Worm (Caenorhabditis elegans): ENCODE results near the gene col-141.

DNA sequence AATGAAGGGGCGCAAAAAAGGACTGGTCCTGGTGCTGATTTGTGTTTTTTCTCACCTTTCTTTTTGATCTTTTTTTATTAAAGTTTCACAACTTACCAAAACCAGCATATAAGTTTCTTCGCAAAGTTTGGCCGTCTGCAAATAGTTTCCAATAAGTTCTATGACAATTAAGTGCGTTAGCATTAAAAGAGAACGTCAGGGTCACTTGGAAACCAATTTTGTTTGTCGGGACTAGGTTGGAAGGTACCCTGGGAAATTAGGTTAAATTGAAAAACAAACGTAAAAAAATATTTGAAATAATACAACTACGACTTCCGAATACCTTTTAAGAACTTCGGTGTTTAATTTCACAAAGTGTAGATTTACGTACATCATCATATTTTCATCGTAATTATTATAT is 49.1 kb downstream of the col-141 start:
- TF ChIP-seq nhr-237 (tag; optimal IDR thresholded peaks at IDR 0.05) (no peak), fos-1 (tag; optimal IDR thresholded peaks at IDR 0.05) (no peak), unc-62 (GFP tag; optimal IDR thresholded peaks at IDR 0.05) (no peak), dpl-1 (GFP tag; optimal IDR thresholded peaks at IDR 0.05) (no peak), rnt-1 (tag; optimal IDR thresholded peaks at IDR 0.05) (no peak), vab-15 (tag; optimal IDR thresholded peaks at IDR 0.05) (no peak), nhr-20 (tag; optimal IDR thresholded peaks at IDR 0.05) (no peak), mep-1 (tag; optimal IDR thresholded peaks at IDR 0.05) (no peak)

Measured in whole organism, L1 larva.